Fruit fly (Drosophila melanogaster): ENCODE measurements around the gene kirre.

DNA sequence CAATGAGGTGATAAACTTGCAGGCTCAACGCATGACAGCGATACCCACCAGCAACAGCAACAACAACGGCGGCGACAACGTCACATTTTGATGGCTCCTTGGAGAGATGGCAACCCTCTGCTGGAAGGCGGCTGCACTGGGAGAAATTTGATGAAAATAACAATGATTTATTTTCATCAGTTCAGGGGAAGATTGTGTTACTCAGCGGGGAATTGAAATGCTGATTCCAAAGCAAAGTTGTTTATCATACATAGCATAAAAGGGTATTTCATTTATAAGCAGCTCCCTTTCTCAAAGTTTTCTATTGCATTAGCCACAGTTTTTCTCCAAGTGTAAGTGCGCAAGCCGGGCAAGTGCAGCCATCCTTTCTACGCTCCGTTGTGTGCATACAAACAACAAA, 140.5 kb downstream of the kirre start:
- TF ChIP-seq CG11762 (GFP tag; optimal IDR thresholded peaks at IDR 0.05; ENCODE audit: insufficient read depth) (no peak), CG8632 (GFP tag; optimal IDR thresholded peaks at IDR 0.05) (no peak), CG3032 (tag; optimal IDR thresholded peaks at IDR 0.05) (no peak), dsx (GFP tag; optimal IDR thresholded peaks at IDR 0.05; ENCODE audit: poor library complexity, severe bottlenecking) (peak; percentile 24), eg (GFP tag; IDR thresholded peaks at IDR 0.05) (no peak), CG6808 (GFP tag; optimal IDR thresholded peaks at IDR 0.05) (peak; percentile 42), fkh (GFP tag; optimal IDR thresholded peaks at IDR 0.05) (no peak), CG16779 (tag; optimal IDR thresholded peaks at IDR 0.05) (no peak), net (GFP tag; optimal IDR thresholded peaks at IDR 0.05) (no peak), CG11902 (GFP tag; optimal IDR thresholded peaks at IDR 0.05) (no peak), fd59A (GFP tag; optimal IDR thresholded peaks at IDR 0.05) (peak; percentile 48)

Data from whole organism, prepupa.